Fruit fly (Drosophila melanogaster) whole organism, wandering third instar larva: Measurements from ENCODE around the gene Arl1.

Source experiments
- Abd-B ChIP-seq: fragments of >200 bp; optimal IDR thresholded peaks from 2 replicates; lab custom pipeline; 2017; ENCODE audit warnings: missing biosample characterization, missing genetic modification characterization
- Hnf4 ChIP-seq: fragments of 200-800 bp; sonication (Bioruptor generic); optimal IDR thresholded peaks from 2 replicates; lab custom pipeline; 2016; ENCODE audit warnings: missing biosample characterization, mild to moderate bottlenecking, missing genetic modification characterization
- Rel ChIP-seq, 2 experiments: fragments of 200-800 bp; sonication (Bioruptor generic) in 1 of 2; optimal IDR thresholded peaks; 2 replicates in 1 of 2; 3 replicates in 1 of 2; lab custom pipeline; 2016 to 2019; ENCODE audit warnings: mild to moderate bottlenecking in 2 of 2, missing biosample characterization in 2 of 2, missing genetic modification characterization in 2 of 2, moderate library complexity in 1 of 2
- brk ChIP-seq: fragments of 200-800 bp; sonication (Bioruptor generic); optimal IDR thresholded peaks from 2 replicates; lab custom pipeline; 2016; ENCODE audit warnings: missing biosample characterization, mild to moderate bottlenecking, missing genetic modification characterization
- psq ChIP-seq: fragments of 200-800 bp; sonication (Bioruptor generic); optimal IDR thresholded peaks from 3 replicates; lab custom pipeline; 2017; ENCODE audit warnings: missing biosample characterization, mild to moderate bottlenecking, missing genetic modification characterization, moderate library complexity
- usp ChIP-seq: fragments of >200 bp; optimal IDR thresholded peaks from 2 replicates; lab custom pipeline; 2017; ENCODE audit warnings: missing biosample characterization, missing genetic modification characterization

DNA sequence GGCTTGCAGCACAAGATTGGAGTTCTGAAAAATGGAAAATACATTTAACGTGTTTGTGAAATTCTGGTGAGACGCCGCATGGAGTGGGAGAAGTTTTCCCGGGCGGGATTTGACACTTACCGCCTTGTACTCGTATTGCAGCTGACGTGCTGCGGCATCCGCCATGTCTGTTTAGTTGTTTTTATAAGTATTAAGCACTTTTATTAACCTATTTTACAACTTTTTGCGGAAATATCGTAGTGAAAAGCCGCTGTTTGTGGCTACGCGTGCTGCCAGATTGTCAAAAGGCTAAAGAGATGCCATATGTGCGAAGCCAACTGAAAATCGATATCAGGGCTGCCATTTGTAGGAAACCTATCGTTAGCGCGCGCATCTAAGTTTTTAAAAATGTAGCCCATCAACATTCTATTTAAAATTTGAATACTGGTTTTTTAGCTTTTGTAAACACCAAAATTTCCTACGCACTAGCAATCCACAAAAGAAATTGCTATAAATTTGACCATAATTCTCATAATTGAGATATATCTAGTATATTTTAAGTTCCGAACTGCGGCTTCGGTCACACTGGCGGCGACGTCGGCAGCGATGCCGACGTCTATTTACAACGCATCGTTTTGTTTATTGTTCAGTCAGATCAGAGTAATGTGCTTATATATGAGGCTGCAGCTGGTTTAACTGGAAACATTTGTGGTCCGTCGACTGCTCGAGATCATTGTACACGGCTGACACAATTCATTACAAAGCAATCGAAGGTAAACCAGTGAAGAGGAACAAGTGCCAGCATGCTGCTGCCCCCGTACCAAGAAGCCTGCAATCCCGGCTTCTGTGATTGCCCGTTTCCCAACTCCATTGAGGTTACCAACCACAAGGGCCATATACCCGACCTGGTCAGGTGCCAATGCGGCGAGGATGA lies 15.1 kb upstream of the Arl1 start, which contains the start of the genes Brr2 and CG10516:
- TF ChIP-seq psq (peak; percentile 32), usp (GFP tag; lab: Kevin White, UChicago) (no peak), brk (GFP tag; lab: Kevin White, UChicago) (no peak), Rel (GFP tag; optimal IDR thresholded peaks at IDR 0.05; lab: Kevin White, UChicago) (no peak), Rel (tag; optimal IDR thresholded peaks at IDR 0.05; lab: Kevin White, UChicago) (no peak), Hnf4 (GFP tag; lab: Kevin White, UChicago) (no peak), Abd-B (no peak)
